Worm (Caenorhabditis elegans): ENCODE measurements around the gene C45H4.18.

ce11 chrV:2221764-2222163 lies 46.4 kb downstream of the C45H4.18 start, which contains the start of gene nhr-128:
- TF ChIP-seq ama-1 (optimal IDR thresholded peaks at IDR 0.05) (no peak), nhr-28 (tag; optimal IDR thresholded peaks at IDR 0.05) (no peak), efl-3 (GFP tag; optimal IDR thresholded peaks at IDR 0.05) (no peak), snpc-4 (tag; optimal IDR thresholded peaks at IDR 0.05) (no peak), skn-1 (tag; optimal IDR thresholded peaks at IDR 0.05) (no peak), nhr-12 (tag; optimal IDR thresholded peaks at IDR 0.05) (no peak), zag-1 (tag; optimal IDR thresholded peaks at IDR 0.05) (no peak), ztf-4 (tag; optimal IDR thresholded peaks at IDR 0.05) (no peak), egl-27 (tag; optimal IDR thresholded peaks at IDR 0.05) (no peak), pqm-1 (tag; optimal IDR thresholded peaks at IDR 0.05) (no peak), ces-1 (GFP tag; optimal IDR thresholded peaks at IDR 0.05) (no peak), blmp-1 (tag; optimal IDR thresholded peaks at IDR 0.05) (no peak), unc-62 (GFP tag; optimal IDR thresholded peaks at IDR 0.05) (no peak)
